Fruit fly (Drosophila melanogaster) whole organism, embryonic: ENCODE measurements around the gene Cht5.

Experiments used
- CG11723 ChIP-seq: fragments of 200-800 bp; sonication (Bioruptor generic); optimal IDR thresholded peaks from 2 replicates; lab custom pipeline; 2017; ENCODE audit warnings: missing biosample characterization, mild to moderate bottlenecking, missing genetic modification characterization
- CG12299 ChIP-seq: fragments of 200-800 bp; sonication (Bioruptor generic); optimal IDR thresholded peaks from 2 replicates; lab custom pipeline; 2018; ENCODE audit warnings: missing biosample characterization, mild to moderate bottlenecking, missing genetic modification characterization
- CG12391 ChIP-seq: fragments of 200-800 bp; sonication (Bioruptor generic); optimal IDR thresholded peaks from 3 replicates; lab custom pipeline; 2018; ENCODE audit warnings: missing biosample characterization, mild to moderate bottlenecking, missing genetic modification characterization, moderate library complexity
- CG18011 ChIP-seq: fragments of 200-800 bp; sonication (Bioruptor generic); optimal IDR thresholded peaks from 2 replicates; lab custom pipeline; 2017; ENCODE audit warnings: missing biosample characterization, missing genetic modification characterization, mild to moderate bottlenecking, moderate library complexity, missing genotype
- CG6175 ChIP-seq: fragments of 200-800 bp; sonication (Bioruptor generic); IDR thresholded peaks from 3 replicates; pipeline ENCODE4 v1.3.6; 2022; ENCODE audit warnings: missing biosample characterization, missing genetic modification characterization
- Doc3 ChIP-seq: fragments of 200-800 bp; sonication (Bioruptor generic); IDR thresholded peaks from 3 replicates; pipeline ENCODE4 v1.3.6; 2022; ENCODE audit warnings: missing biosample characterization, missing genetic modification characterization; ENCODE audit not compliant: partially characterized antibody
- ERR ChIP-seq: fragments of 200-800 bp; sonication (Bioruptor generic); optimal IDR thresholded peaks from 2 replicates; lab custom pipeline; 2016; ENCODE audit warnings: missing biosample characterization, missing genetic modification characterization
- al ChIP-seq: fragments of 200-800 bp; sonication (Bioruptor generic); IDR thresholded peaks from 2 replicates; pipeline ENCODE4 v1.3.6; 2022; ENCODE audit warnings: missing biosample characterization, missing genetic modification characterization
- chm ChIP-seq: fragments of 200-800 bp; sonication (Bioruptor generic); IDR thresholded peaks from 2 replicates; pipeline ENCODE4 v1.3.6; 2022; ENCODE audit warnings: missing biosample characterization, missing genetic modification characterization
- seq ChIP-seq: fragments of 200-800 bp; sonication (Bioruptor generic); IDR thresholded peaks from 2 replicates; pipeline ENCODE4 v1.3.6; 2022; ENCODE audit warnings: missing biosample characterization, missing genetic modification characterization
- sug ChIP-seq: fragments of 200-800 bp; optimal IDR thresholded peaks from 2 replicates; lab custom pipeline; 2019; ENCODE audit warnings: missing biosample characterization, mild to moderate bottlenecking, missing genetic modification characterization, moderate library complexity

- no peak for TF ChIP-seq CG12391 (tag; lab: Kevin White, UChicago)
- no peak for TF ChIP-seq CG11723 (GFP tag; lab: Kevin White, UChicago)
- no peak for TF ChIP-seq CG6175
- TF ChIP-seq seq, result no peak
- TF ChIP-seq Doc3 (GFP tag; lab: Robert Waterston, UW), result no peak
- no peak for TF ChIP-seq sug (tag; lab: Kevin White, UChicago)
- TF ChIP-seq ERR (GFP tag; lab: Kevin White, UChicago), result no peak
- TF ChIP-seq CG12299 (tag; lab: Kevin White, UChicago), result no peak
- no peak for TF ChIP-seq al
- TF ChIP-seq CG18011 (GFP tag; lab: Kevin White, UChicago), result no peak
- no peak for TF ChIP-seq chm (GFP tag; lab: Robert Waterston, UW)
These were observed 21.2 kb upstream of the Cht5 start for dm6 chr3R:13746066-13746673.
